Worm (Caenorhabditis elegans): ENCODE measurements around the gene H10E21.5.

The H10E21.5 gene

ce11 chrIII:51622-52021, 27.9 kb upstream of the H10E21.5 start:
- TF ChIP-seq nhr-67 (tag; optimal IDR thresholded peaks at IDR 0.05), result no peak
- no peak for TF ChIP-seq nhr-23 (tag; optimal IDR thresholded peaks at IDR 0.05)
- TF ChIP-seq nhr-28 (tag; optimal IDR thresholded peaks at IDR 0.05), result no peak
- TF ChIP-seq lsy-12 (tag; optimal IDR thresholded peaks at IDR 0.05), result no peak
- TF ChIP-seq nhr-43 (tag; optimal IDR thresholded peaks at IDR 0.05; ENCODE audit: poor library complexity, severe bottlenecking), result no peak
- TF ChIP-seq fos-1 (tag; optimal IDR thresholded peaks at IDR 0.05), result no peak
- TF ChIP-seq egl-5 (tag; optimal IDR thresholded peaks at IDR 0.05), result no peak
- no peak for TF ChIP-seq snpc-4 (tag; optimal IDR thresholded peaks at IDR 0.05)
- TF ChIP-seq zag-1 (tag; optimal IDR thresholded peaks at IDR 0.05), result no peak
- no peak for TF ChIP-seq skn-1 (tag; optimal IDR thresholded peaks at IDR 0.05)
- no peak for TF ChIP-seq tbx-2 (tag; optimal IDR thresholded peaks at IDR 0.05)
- TF ChIP-seq elt-1 (tag; optimal IDR thresholded peaks at IDR 0.05), result no peak
- TF ChIP-seq ceh-28 (tag; optimal IDR thresholded peaks at IDR 0.05), result no peak
- no peak for TF ChIP-seq jun-1 (tag; optimal IDR thresholded peaks at IDR 0.05)
- TF ChIP-seq ztf-11 (tag; optimal IDR thresholded peaks at IDR 0.05), result no peak

DNA sequence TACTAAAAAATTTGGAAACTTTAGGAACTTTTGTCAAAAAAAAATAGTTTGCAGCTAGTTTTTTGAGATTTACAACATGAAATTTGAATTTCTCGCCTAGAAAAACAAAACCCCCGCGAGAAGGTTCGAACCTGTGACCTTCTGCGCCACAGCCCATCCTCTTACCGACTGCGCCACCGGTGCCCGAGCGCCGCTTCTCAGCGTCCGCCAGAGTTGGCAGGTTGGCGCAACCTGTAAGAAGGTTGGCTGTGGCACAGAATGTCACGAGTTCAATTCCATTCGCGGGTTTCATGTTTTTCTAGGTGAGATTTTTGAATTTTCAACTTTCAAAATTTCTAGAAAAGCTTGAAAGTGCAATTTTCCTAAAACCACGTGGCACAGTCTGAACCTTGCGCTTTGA, 26.7 kb upstream of the H10E21.5 start:
- no peak for TF ChIP-seq lsy-12 (tag; optimal IDR thresholded peaks at IDR 0.05)
- TF ChIP-seq skn-1 (tag; optimal IDR thresholded peaks at IDR 0.05), result no peak
- TF ChIP-seq nhr-11 (tag; optimal IDR thresholded peaks at IDR 0.05), result no peak
- TF ChIP-seq eor-1 (tag; optimal IDR thresholded peaks at IDR 0.05), result no peak
- TF ChIP-seq tbx-2 (tag; optimal IDR thresholded peaks at IDR 0.05), result no peak
- no peak for TF ChIP-seq egl-27 (tag; optimal IDR thresholded peaks at IDR 0.05)
- no peak for TF ChIP-seq mml-1 (tag; optimal IDR thresholded peaks at IDR 0.05)
- TF ChIP-seq unc-62 (GFP tag; optimal IDR thresholded peaks at IDR 0.05), result no peak
- no peak for TF ChIP-seq nhr-25 (tag; optimal IDR thresholded peaks at IDR 0.05)

ce11 chrIII:49064-49463, 25.3 kb upstream of the H10E21.5 start:
- no peak for TF ChIP-seq egl-5 (tag; optimal IDR thresholded peaks at IDR 0.05)

ce11 chrIII:48329-48728, 24.6 kb upstream of the H10E21.5 start:
- TF ChIP-seq zag-1 (tag; optimal IDR thresholded peaks at IDR 0.05) (no peak), R02D3.7 (tag; optimal IDR thresholded peaks at IDR 0.05) (no peak), ama-1 (optimal IDR thresholded peaks at IDR 0.05) (no peak), ceh-16 (tag; optimal IDR thresholded peaks at IDR 0.05) (no peak), nhr-43 (tag; optimal IDR thresholded peaks at IDR 0.05; ENCODE audit: poor library complexity, severe bottlenecking) (no peak), pqm-1 (tag; optimal IDR thresholded peaks at IDR 0.05) (no peak)

- TF ChIP-seq ceh-82 (tag; optimal IDR thresholded peaks at IDR 0.05) (no peak), elt-3 (tag; optimal IDR thresholded peaks at IDR 0.05) (no peak), ztf-11 (tag; optimal IDR thresholded peaks at IDR 0.05) (no peak), nhr-237 (tag; optimal IDR thresholded peaks at IDR 0.05) (no peak), zag-1 (tag; optimal IDR thresholded peaks at IDR 0.05) (no peak), unc-62 (GFP tag; optimal IDR thresholded peaks at IDR 0.05) (no peak), egl-5 (tag; optimal IDR thresholded peaks at IDR 0.05) (no peak), daf-12 (tag; optimal IDR thresholded peaks at IDR 0.05) (no peak), nhr-76 (tag; optimal IDR thresholded peaks at IDR 0.05) (no peak), aly-2 (tag; optimal IDR thresholded peaks at IDR 0.05) (no peak), nhr-12 (tag; optimal IDR thresholded peaks at IDR 0.05) (no peak), ceh-9 (tag; optimal IDR thresholded peaks at IDR 0.05) (no peak)
Measured at ce11 chrIII:42725-43124, 19.0 kb upstream of the H10E21.5 start.

ce11 chrIII:41484-41883, 17.7 kb upstream of the H10E21.5 start:
- no peak for TF ChIP-seq nhr-237 (tag; optimal IDR thresholded peaks at IDR 0.05)
- no peak for TF ChIP-seq nhr-25 (tag; optimal IDR thresholded peaks at IDR 0.05)
- TF ChIP-seq pha-4 (tag; optimal IDR thresholded peaks at IDR 0.05), result no peak
- no peak for TF ChIP-seq elt-2 (tag; optimal IDR thresholded peaks at IDR 0.05)
- no peak for TF ChIP-seq nhr-67 (tag; optimal IDR thresholded peaks at IDR 0.05)
- no peak for TF ChIP-seq nhr-12 (tag; optimal IDR thresholded peaks at IDR 0.05)
- no peak for TF ChIP-seq ZK546.5 (tag; optimal IDR thresholded peaks at IDR 0.05)
- TF ChIP-seq tbx-2 (tag; optimal IDR thresholded peaks at IDR 0.05), result no peak
- no peak for TF ChIP-seq fkh-2 (tag; optimal IDR thresholded peaks at IDR 0.05)
- TF ChIP-seq nhr-77 (tag; optimal IDR thresholded peaks at IDR 0.05), result no peak
- no peak for TF ChIP-seq zag-1 (tag; optimal IDR thresholded peaks at IDR 0.05)
- no peak for TF ChIP-seq lin-39 (tag; optimal IDR thresholded peaks at IDR 0.05)
- no peak for TF ChIP-seq jun-1 (tag; optimal IDR thresholded peaks at IDR 0.05)
- TF ChIP-seq nfya-1 (tag; optimal IDR thresholded peaks at IDR 0.05; ENCODE audit: insufficient read depth), result no peak
- TF ChIP-seq pqm-1 (tag; optimal IDR thresholded peaks at IDR 0.05), result no peak
- TF ChIP-seq mml-1 (tag; optimal IDR thresholded peaks at IDR 0.05), result no peak
- no peak for TF ChIP-seq mdl-1 (tag; optimal IDR thresholded peaks at IDR 0.05)
- no peak for TF ChIP-seq aly-2 (tag; optimal IDR thresholded peaks at IDR 0.05)
- no peak for TF ChIP-seq egl-5 (tag; optimal IDR thresholded peaks at IDR 0.05)
- TF ChIP-seq unc-62 (GFP tag; optimal IDR thresholded peaks at IDR 0.05), result no peak
